Fruit fly (Drosophila melanogaster): ENCODE results near the gene CG6041.
A peak's percentile ranks its signal among the peaks of the same experiment; 100 is the strongest.

The CG6041 gene

dm6 chrX:5901628-5902213 lies 46.2 kb upstream of the CG6041 start (continued):
- no peak for TF ChIP-seq CG6276 (GFP tag; optimal IDR thresholded peaks at IDR 0.05)
- TF ChIP-seq ss (GFP tag; optimal IDR thresholded peaks at IDR 0.05): peak; percentile 76 to 81
- peak; percentile 19 for TF ChIP-seq cyc (GFP tag; optimal IDR thresholded peaks at IDR 0.05)
- peak; percentile 50 for TF ChIP-seq fkh (GFP tag; optimal IDR thresholded peaks at IDR 0.05)
- no peak for TF ChIP-seq CG6792 (GFP tag; optimal IDR thresholded peaks at IDR 0.05)
- TF ChIP-seq spab (GFP tag; optimal IDR thresholded peaks at IDR 0.05): no peak
- no peak for TF ChIP-seq dac (GFP tag; optimal IDR thresholded peaks at IDR 0.05)
- no peak for TF ChIP-seq CG31627 (GFP tag; optimal IDR thresholded peaks at IDR 0.05)
- TF ChIP-seq Lpt (GFP tag; optimal IDR thresholded peaks at IDR 0.05): peak; percentile 12
- peak; percentile 32 for TF ChIP-seq Blimp-1 (GFP tag; optimal IDR thresholded peaks at IDR 0.05)
- no peak for TF ChIP-seq Hr39 (GFP tag; optimal IDR thresholded peaks at IDR 0.05)
- TF ChIP-seq CG6163 (GFP tag; IDR thresholded peaks at IDR 0.05): no peak; the same call in 2 of the 3 replicates
- no peak for TF ChIP-seq Ets21C (GFP tag; optimal IDR thresholded peaks at IDR 0.05)
- peak; percentile 46 for TF ChIP-seq CG3919 (GFP tag; optimal IDR thresholded peaks at IDR 0.05)
- no peak for TF ChIP-seq CG11762 (GFP tag; optimal IDR thresholded peaks at IDR 0.05; ENCODE audit: insufficient read depth)
- TF ChIP-seq Eip78C (GFP tag): peak; percentile 81
- no peak for TF ChIP-seq CG4318 (GFP tag; optimal IDR thresholded peaks at IDR 0.05)

- peak; percentile 68 for TF ChIP-seq svp (GFP tag)
- no peak for TF ChIP-seq fd59A (GFP tag; optimal IDR thresholded peaks at IDR 0.05)
Measured at dm6 chrX:5902701-5903100, 45.3 kb upstream of the CG6041 start.

- TF ChIP-seq Met (GFP tag; optimal IDR thresholded peaks at IDR 0.05): no peak
- no peak for TF ChIP-seq Hr4 (GFP tag; optimal IDR thresholded peaks at IDR 0.05)
- peak; percentile 78 for TF ChIP-seq svp (GFP tag)
- TF ChIP-seq CG9139 (GFP tag; optimal IDR thresholded peaks at IDR 0.05): no peak
- peak; percentile 60 for TF ChIP-seq Eip78C (GFP tag)
- TF ChIP-seq CG8319 (GFP tag; optimal IDR thresholded peaks at IDR 0.05): no peak
- 0 out of 3 replicates have a peak, but pooled peaks have one; percentile 38 for TF ChIP-seq CG6163 (GFP tag; IDR thresholded peaks at IDR 0.05)
- no peak for TF ChIP-seq pdm3 (GFP tag; optimal IDR thresholded peaks at IDR 0.05)
- TF ChIP-seq vri (GFP tag; optimal IDR thresholded peaks at IDR 0.05): peak; percentile 91
- no peak for TF ChIP-seq CG10631 (GFP tag; optimal IDR thresholded peaks at IDR 0.05)
- no peak for TF ChIP-seq Blimp-1 (GFP tag; optimal IDR thresholded peaks at IDR 0.05)
- TF ChIP-seq eg (GFP tag; IDR thresholded peaks at IDR 0.05): peak; percentile 5; the same call in 1 of the 3 replicates
Measured at dm6 chrX:5904377-5905085, 43.4 kb upstream of the CG6041 start.

- TF ChIP-seq Eip78C (GFP tag) (peak; percentile 61), cyc (GFP tag; optimal IDR thresholded peaks at IDR 0.05) (no peak), fd59A (GFP tag; optimal IDR thresholded peaks at IDR 0.05) (no peak), Sox15 (GFP tag; optimal IDR thresholded peaks at IDR 0.05) (no peak), salr (GFP tag; optimal IDR thresholded peaks at IDR 0.05) (no peak), CG1621 (tag; optimal IDR thresholded peaks at IDR 0.05) (no peak), CG15336 (GFP tag; IDR thresholded peaks at IDR 0.05) (peak; percentile 45), Hr38 (GFP tag; optimal IDR thresholded peaks at IDR 0.05) (no peak), CG7368 (GFP tag; optimal IDR thresholded peaks at IDR 0.05) (no peak), CG3919 (GFP tag; optimal IDR thresholded peaks at IDR 0.05) (peak; percentile 8), net (GFP tag; optimal IDR thresholded peaks at IDR 0.05) (no peak), Eip93F (GFP tag; optimal IDR thresholded peaks at IDR 0.05) (no peak), CG10669 (GFP tag; optimal IDR thresholded peaks at IDR 0.05) (no peak), CG8119 (GFP tag; IDR thresholded peaks at IDR 0.05) (no peak), CG31627 (GFP tag; optimal IDR thresholded peaks at IDR 0.05) (no peak), Eip75B (GFP tag; optimal IDR thresholded peaks at IDR 0.05) (no peak), ss (GFP tag; optimal IDR thresholded peaks at IDR 0.05) (no peak), Ets21C (GFP tag; optimal IDR thresholded peaks at IDR 0.05) (no peak), achi (GFP tag; optimal IDR thresholded peaks at IDR 0.05) (peak; percentile 32), lz (GFP tag; optimal IDR thresholded peaks at IDR 0.05) (no peak), Met (GFP tag; optimal IDR thresholded peaks at IDR 0.05) (peak; percentile 7), topi (GFP tag; optimal IDR thresholded peaks at IDR 0.05) (no peak), CG4318 (GFP tag; optimal IDR thresholded peaks at IDR 0.05) (no peak), pdm3 (GFP tag; optimal IDR thresholded peaks at IDR 0.05) (no peak), CG6276 (GFP tag; optimal IDR thresholded peaks at IDR 0.05) (no peak), CG6808 (GFP tag; optimal IDR thresholded peaks at IDR 0.05) (peak; percentile 4), CG9139 (GFP tag; optimal IDR thresholded peaks at IDR 0.05) (no peak), CG6854 (GFP tag; optimal IDR thresholded peaks at IDR 0.05) (no peak), CG6792 (GFP tag; optimal IDR thresholded peaks at IDR 0.05) (no peak)
Measured at dm6 chrX:5905086-5905400, 42.9 kb upstream of the CG6041 start.

All from whole organism, prepupa.